Worm (Caenorhabditis elegans) whole organism, young adult: ENCODE measurements around the gene F43D2.7.

ENCODE experiments used
- C17E4.6 ChIP-seq: fragments of 200-800 bp; sonication (Bioruptor generic); IDR thresholded peaks from 2 replicates; pipeline ENCODE4 v1.3.6; 2022; ENCODE audit warnings: missing genetic modification reagents, missing genetic modification characterization, missing compliant biosample characterization
- F49E8.2 ChIP-seq: sonication (generic microtip); optimal IDR thresholded peaks from 3 replicates; lab custom pipeline; 2017; ENCODE audit warnings: missing genetic modification characterization, mild to moderate bottlenecking, missing compliant biosample characterization, antibody characterized with exemption, moderate library complexity; ENCODE audit not compliant: insufficient read depth
- Y56A3A.18 ChIP-seq: fragments of 200-800 bp; sonication (Bioruptor generic); IDR thresholded peaks from 2 replicates; pipeline ENCODE4 v1.3.6; 2022; ENCODE audit warnings: missing genetic modification reagents, missing genetic modification characterization, missing compliant biosample characterization
- ama-1 ChIP-seq, 3 experiments: fragments of 150-350 bp in 1 of 3; sonication (generic microtip) in 2 of 3; optimal IDR thresholded peaks; 2 replicates each; lab custom pipeline; 2014 to 2018; ENCODE audit warnings: missing biosample characterization in 2 of 3, missing genetic modification characterization in 2 of 3, missing genetic modification reagents in 2 of 3
- die-1 ChIP-seq: sonication (generic microtip); optimal IDR thresholded peaks from 2 replicates; lab custom pipeline; 2016; ENCODE audit warnings: missing genotype, mild to moderate bottlenecking, missing genetic modification characterization, missing compliant biosample characterization
- hlh-26 ChIP-seq: fragments of 200-800 bp; sonication (Bioruptor generic); conservative IDR thresholded peaks from 2 replicates; pipeline ENCODE4 v1.3.6; 2022; ENCODE audit warnings: missing genetic modification reagents, missing genetic modification characterization, missing compliant biosample characterization
- nhr-179 ChIP-seq: sonication (generic microtip); optimal IDR thresholded peaks from 2 replicates; lab custom pipeline; 2016; ENCODE audit warnings: mild to moderate bottlenecking, missing genetic modification characterization, missing compliant biosample characterization
- nhr-27 ChIP-seq: fragments of 200-800 bp; sonication (Bioruptor generic); optimal IDR thresholded peaks from 2 replicates; lab custom pipeline; 2018; ENCODE audit warnings: mild to moderate bottlenecking, missing genetic modification characterization, moderate library complexity, missing compliant biosample characterization
- pha-4 ChIP-seq: fragments of 150-350 bp; sonication (generic microtip); optimal IDR thresholded peaks from 2 replicates; lab custom pipeline; 2014; ENCODE audit warnings: missing biosample characterization, missing genetic modification reagents, missing genetic modification characterization
- snpc-4 ChIP-seq, 5 experiments: fragments of 150-350 bp in 1 of 5; sonication (generic microtip) in 4 of 5; optimal IDR thresholded peaks; 2 replicates each; lab custom pipeline; 2014 to 2018; ENCODE audit warnings: missing genetic modification characterization in 5 of 5, missing biosample characterization in 3 of 5, antibody characterized with exemption in 2 of 5, mild to moderate bottlenecking in 2 of 5, missing compliant biosample characterization in 2 of 5, missing genotype in 2 of 5, moderate library complexity in 2 of 5, missing genetic modification reagents in 1 of 5
- unc-62 ChIP-seq: fragments of 150-350 bp; optimal IDR thresholded peaks from 2 replicates; lab custom pipeline; 2014; ENCODE audit warnings: missing biosample characterization, missing genetic modification reagents, missing genetic modification characterization
- zfh-2 ChIP-seq: fragments of 200-800 bp; sonication (Bioruptor generic); conservative IDR thresholded peaks from 2 replicates; pipeline ENCODE4 v1.3.6; 2022; ENCODE audit warnings: missing genetic modification reagents, missing genetic modification characterization, missing compliant biosample characterization
- ztf-25 ChIP-seq: fragments of 200-800 bp; sonication (Bioruptor generic); IDR thresholded peaks from 2 replicates; pipeline ENCODE4 v1.3.6; 2022; ENCODE audit warnings: missing genetic modification reagents, missing genetic modification characterization, missing compliant biosample characterization

DNA sequence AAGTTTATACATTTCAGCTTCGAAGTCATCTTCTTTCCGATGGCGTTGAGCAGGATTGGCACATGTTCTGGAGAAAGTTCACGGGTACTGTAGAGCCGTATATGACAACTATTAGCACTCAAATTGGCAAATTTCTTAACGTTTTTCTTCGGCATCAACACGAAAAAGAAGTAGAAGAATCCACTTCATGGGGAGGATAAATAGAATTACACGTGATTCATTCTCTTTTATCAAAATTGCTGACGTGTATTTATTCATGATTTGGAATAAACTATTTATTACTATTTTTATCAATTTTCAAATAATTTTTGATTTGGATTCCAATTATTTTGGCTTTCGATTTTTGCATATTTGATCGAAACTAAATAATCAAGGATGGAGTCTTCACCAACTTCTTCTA, 25.8 kb upstream of the F43D2.7 start, which contains the start of gene C47E8.1:
- TF ChIP-seq F49E8.2 = no peak
- no peak for TF ChIP-seq die-1
- TF ChIP-seq C17E4.6 = no peak
- TF ChIP-seq pha-4 (tag; lab: Kevin White, UChicago) = no peak
- TF ChIP-seq snpc-4 (GFP tag; optimal IDR thresholded peaks at IDR 0.05; lab: Kevin White, UChicago) = no peak
- no peak for TF ChIP-seq snpc-4 (tag; optimal IDR thresholded peaks at IDR 0.05; lab: Kevin White, UChicago)
- TF ChIP-seq nhr-179 (tag; lab: Kevin White, UChicago) = no peak
- no peak for TF ChIP-seq Y56A3A.18 (GFP tag; lab: Robert Waterston, UW)
- TF ChIP-seq unc-62 (GFP tag; lab: Kevin White, UChicago) = no peak
- no peak for TF ChIP-seq ama-1 (optimal IDR thresholded peaks at IDR 0.05; lab: Kevin White, UChicago)
- no peak for TF ChIP-seq ama-1 (GFP tag; optimal IDR thresholded peaks at IDR 0.05; lab: Kevin White, UChicago)
- TF ChIP-seq ztf-25 (GFP tag; lab: Robert Waterston, UW) = no peak
- TF ChIP-seq nhr-27 = no peak
- no peak for TF ChIP-seq zfh-2 (GFP tag; lab: Robert Waterston, UW)
- no peak for TF ChIP-seq hlh-26 (GFP tag; lab: Robert Waterston, UW)
